Fruit fly (Drosophila melanogaster): ENCODE results near the gene csw.

DNA sequence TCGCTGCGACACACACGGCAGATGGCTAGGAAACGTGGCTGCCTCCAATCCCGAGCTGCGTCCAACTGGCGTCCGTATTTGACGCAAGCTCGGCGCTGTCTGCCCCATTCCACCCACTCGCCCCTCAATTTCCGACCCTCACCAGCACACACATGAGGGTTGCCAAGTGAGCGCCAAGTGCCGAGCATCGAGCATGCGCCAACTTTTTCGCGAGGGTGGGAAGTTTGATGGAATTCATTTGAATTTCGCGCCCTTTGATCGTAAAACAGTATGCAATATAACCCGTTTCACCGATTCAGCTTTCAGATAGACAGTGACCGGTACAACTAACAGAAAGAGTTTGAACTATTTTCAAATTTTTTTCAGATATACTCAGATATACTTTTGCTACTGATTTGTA, 32.2 kb upstream of the csw start, which contains the start of gene Sik2:
- TF ChIP-seq psq (optimal IDR thresholded peaks at IDR 0.05), result no peak
- no peak for TF ChIP-seq CG8478 (optimal IDR thresholded peaks at IDR 0.05)
- no peak for TF ChIP-seq usp (GFP tag; optimal IDR thresholded peaks at IDR 0.05)

Measured in whole organism.